Fruit fly (Drosophila melanogaster) whole organism, adult: ENCODE data around the gene CG43703.
A peak's percentile ranks its signal among the peaks of the same experiment; 100 is the strongest.

Experiments
- CG7045 ChIP-seq: fragments of 200-800 bp; sonication (Bioruptor generic); optimal IDR thresholded peaks from 2 replicates; lab custom pipeline; 2017; ENCODE audit warnings: missing biosample characterization, mild to moderate bottlenecking, missing genetic modification characterization
- Clk ChIP-seq: fragments of 200-800 bp; sonication (Bioruptor generic); optimal IDR thresholded peaks from 2 replicates; lab custom pipeline; 2017; ENCODE audit warnings: missing biosample characterization, missing genetic modification characterization
- kay ChIP-seq: fragments of 200-800 bp; sonication (Bioruptor generic); peaks from one replicate; lab custom pipeline; 2016; ENCODE audit warnings: missing biosample characterization, missing genetic modification characterization, borderline replicate concordance
- ovo ChIP-seq: fragments of 200-800 bp; sonication (Bioruptor generic); optimal IDR thresholded peaks from 2 replicates; lab custom pipeline; 2016; ENCODE audit warnings: missing biosample characterization, missing genetic modification characterization
- tj ChIP-seq: fragments of 200-800 bp; sonication (Bioruptor generic); optimal IDR thresholded peaks from 3 replicates; lab custom pipeline; 2017; ENCODE audit warnings: missing biosample characterization, mild to moderate bottlenecking, missing genetic modification characterization, moderate library complexity

DNA sequence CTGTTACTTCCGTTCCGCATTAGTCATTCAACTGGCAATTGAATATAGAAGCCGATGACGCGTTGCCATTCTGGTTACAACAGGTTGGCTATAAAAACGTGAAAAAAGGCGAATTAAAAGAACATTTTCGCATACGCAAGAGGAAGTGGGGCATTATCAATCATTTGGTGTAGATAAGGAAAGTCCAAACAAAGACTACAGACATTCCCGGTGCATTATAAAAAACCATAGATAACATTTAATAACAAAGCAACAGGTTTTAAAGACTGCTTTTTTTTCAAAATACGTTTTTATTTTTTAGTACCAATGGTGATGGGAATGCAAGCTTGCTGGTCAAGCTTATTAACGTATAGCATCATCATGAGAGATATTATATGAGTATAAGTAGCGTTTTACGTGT lies 22.9 kb downstream of the CG43703 start:
- TF ChIP-seq CG7045 (GFP tag; lab: Kevin White, UChicago) (no peak), kay (GFP tag; lab: Kevin White, UChicago) (peak; percentile 97), Clk (GFP tag; lab: Kevin White, UChicago) (no peak), ovo (GFP tag; lab: Kevin White, UChicago) (no peak), tj (no peak)
